Fruit fly (Drosophila melanogaster) whole organism, embryonic: Measurements from ENCODE around the gene CG33060.
A peak's percentile ranks its signal among the peaks of the same experiment; 100 is the strongest.

ENCODE experiments used
- Antp ChIP-seq: fragments of 200-800 bp; sonication (Bioruptor generic); optimal IDR thresholded peaks from 3 replicates; lab custom pipeline; 2016; ENCODE audit warnings: missing biosample characterization, missing genetic modification characterization
- Blimp-1 ChIP-seq: fragments of 200-800 bp; sonication (Bioruptor generic); optimal IDR thresholded peaks from 3 replicates; lab custom pipeline; 2018; ENCODE audit warnings: missing biosample characterization, missing genetic modification characterization, mild to moderate bottlenecking, moderate library complexity, missing genetic modification reagents
- C15 ChIP-seq: fragments of 200-800 bp; sonication (Bioruptor generic); IDR thresholded peaks from 3 replicates; pipeline ENCODE4 v1.3.6; 2022; ENCODE audit warnings: missing biosample characterization, missing genetic modification characterization
- CG10366 ChIP-seq: fragments of 200-800 bp; sonication (Bioruptor generic); IDR thresholded peaks from 2 replicates; pipeline ENCODE4 v1.3.6; 2022; ENCODE audit warnings: missing biosample characterization, missing genetic modification characterization
- CG11504 ChIP-seq: fragments of 200-800 bp; sonication (Bioruptor generic); optimal IDR thresholded peaks from 3 replicates; lab custom pipeline; 2019; ENCODE audit warnings: missing biosample characterization, mild to moderate bottlenecking, missing genetic modification characterization, moderate library complexity
- CG11560 ChIP-seq: fragments of 200-800 bp; sonication (Bioruptor generic); IDR thresholded peaks from 3 replicates; pipeline ENCODE4 v1.3.6; 2022; ENCODE audit warnings: missing biosample characterization, missing genetic modification characterization
- CG12659 ChIP-seq: fragments of 200-800 bp; sonication (Bioruptor generic); optimal IDR thresholded peaks from 3 replicates; lab custom pipeline; 2017; ENCODE audit warnings: mild to moderate bottlenecking, missing biosample characterization, missing genetic modification reagents, missing genetic modification characterization
- CG12769 ChIP-seq: fragments of 200-800 bp; sonication (Bioruptor generic); optimal IDR thresholded peaks from 2 replicates; lab custom pipeline; 2019; ENCODE audit warnings: missing biosample characterization, mild to moderate bottlenecking, missing genetic modification characterization, moderate library complexity
- CG13123 ChIP-seq: fragments of 200-800 bp; sonication (Bioruptor generic); optimal IDR thresholded peaks from 2 replicates; lab custom pipeline; 2016; ENCODE audit warnings: missing biosample characterization, missing genetic modification characterization
- CG13296 ChIP-seq: fragments of 200-800 bp; sonication (Bioruptor generic); optimal IDR thresholded peaks from 3 replicates; lab custom pipeline; 2018; ENCODE audit warnings: missing biosample characterization, mild to moderate bottlenecking, missing genetic modification characterization
- CG15073 ChIP-seq: fragments of 200-800 bp; sonication (Bioruptor generic); optimal IDR thresholded peaks from 2 replicates; lab custom pipeline; 2016; ENCODE audit warnings: missing biosample characterization, missing genetic modification characterization
- CG15269 ChIP-seq: fragments of 200-800 bp; sonication (Bioruptor generic); optimal IDR thresholded peaks from 2 replicates; lab custom pipeline; 2018; ENCODE audit warnings: missing biosample characterization, mild to moderate bottlenecking, missing genetic modification characterization, moderate library complexity
- CG16813 ChIP-seq: fragments of 200-800 bp; sonication (Bioruptor generic); IDR thresholded peaks from 3 replicates; pipeline ENCODE4 v1.3.6; 2022; ENCODE audit warnings: missing biosample characterization, missing genetic modification characterization; ENCODE audit not compliant: partially characterized antibody
- CG17328 ChIP-seq: fragments of 200-800 bp; sonication (Bioruptor generic); IDR thresholded peaks from 2 replicates; pipeline ENCODE4 v1.3.6; 2022; ENCODE audit warnings: missing biosample characterization, missing genetic modification characterization
- CG17359 ChIP-seq: fragments of 200-800 bp; sonication (Bioruptor generic); optimal IDR thresholded peaks from 3 replicates; lab custom pipeline; 2018; ENCODE audit warnings: missing biosample characterization, mild to moderate bottlenecking, missing genetic modification characterization, moderate library complexity
- CG30403 ChIP-seq: fragments of 200-800 bp; sonication (Bioruptor generic); optimal IDR thresholded peaks from 3 replicates; lab custom pipeline; 2016; ENCODE audit warnings: missing biosample characterization, missing genetic modification characterization
- CG34376 ChIP-seq: fragments of 200-800 bp; sonication (Bioruptor generic); optimal IDR thresholded peaks from 2 replicates; lab custom pipeline; 2018; ENCODE audit warnings: missing biosample characterization, mild to moderate bottlenecking, missing genetic modification characterization
- CG6813 ChIP-seq: fragments of 200-800 bp; sonication (Bioruptor generic); optimal IDR thresholded peaks from 2 replicates; lab custom pipeline; 2017; ENCODE audit warnings: missing biosample characterization, missing genetic modification characterization, mild to moderate bottlenecking, moderate library complexity, missing genetic modification reagents
- CG7357 ChIP-seq: fragments of 200-800 bp; sonication (Bioruptor generic); IDR thresholded peaks from 3 replicates; pipeline ENCODE4 v1.3.6; 2022; ENCODE audit warnings: missing biosample characterization, missing genetic modification characterization
- CG8290 ChIP-seq, 3 experiments: fragments of 200-800 bp; sonication (Bioruptor generic); optimal IDR thresholded peaks; 2 replicates each; lab custom pipeline; 2016 to 2019; ENCODE audit warnings: missing biosample characterization in 3 of 3, missing genetic modification characterization in 3 of 3, mild to moderate bottlenecking in 2 of 3, moderate library complexity in 1 of 3
- D19A ChIP-seq: fragments of 200-800 bp; optimal IDR thresholded peaks from 3 replicates; lab custom pipeline; 2019; ENCODE audit warnings: missing biosample characterization, mild to moderate bottlenecking, missing genetic modification characterization, moderate library complexity
- Dll ChIP-seq: fragments of 200-800 bp; sonication (Bioruptor generic); IDR thresholded peaks from 4 replicates; pipeline ENCODE4 v1.3.6; 2022; ENCODE audit warnings: missing biosample characterization, missing genetic modification characterization; ENCODE audit not compliant: partially characterized antibody
- E2f1 ChIP-seq: fragments of 200-800 bp; sonication (Bioruptor generic); IDR thresholded peaks from 2 replicates; pipeline ENCODE4 v1.3.6; 2022; ENCODE audit warnings: missing biosample characterization, missing genetic modification characterization
- Hmr ChIP-seq: fragments of 200-800 bp; sonication (Bioruptor generic); optimal IDR thresholded peaks from 3 replicates; lab custom pipeline; 2017; ENCODE audit warnings: mild to moderate bottlenecking, missing biosample characterization, missing genetic modification reagents, missing genetic modification characterization
- Lim3 ChIP-seq: fragments of 200-800 bp; sonication (Bioruptor generic); IDR thresholded peaks from 2 replicates; pipeline ENCODE4 v1.3.6; 2022; ENCODE audit warnings: missing biosample characterization, missing genetic modification characterization
- Oli ChIP-seq: fragments of 200-800 bp; sonication (Bioruptor generic); optimal IDR thresholded peaks from 2 replicates; lab custom pipeline; 2018; ENCODE audit warnings: missing biosample characterization, mild to moderate bottlenecking, missing genetic modification characterization, moderate library complexity
- Optix ChIP-seq: fragments of 200-800 bp; sonication (Bioruptor generic); IDR thresholded peaks from 3 replicates; pipeline ENCODE4 v1.3.6; 2022; ENCODE audit warnings: missing biosample characterization, missing genetic modification characterization
- Sin3A ChIP-seq: fragments of >200 bp; optimal IDR thresholded peaks from 2 replicates; lab custom pipeline; 2018
- Usf ChIP-seq: fragments of 200-800 bp; sonication (Bioruptor generic); optimal IDR thresholded peaks from 2 replicates; lab custom pipeline; 2017; ENCODE audit warnings: missing genotype, missing biosample characterization, missing genetic modification characterization
- Xbp1 ChIP-seq: fragments of 200-800 bp; sonication (Bioruptor generic); optimal IDR thresholded peaks from 3 replicates; lab custom pipeline; 2016; ENCODE audit warnings: missing biosample characterization, mild to moderate bottlenecking, missing genetic modification characterization
- abd-A ChIP-seq: fragments of 200-800 bp; sonication (Bioruptor generic); optimal IDR thresholded peaks from 3 replicates; lab custom pipeline; 2019; ENCODE audit warnings: missing biosample characterization, mild to moderate bottlenecking, missing genetic modification characterization, moderate library complexity
- cg ChIP-seq: fragments of 200-800 bp; sonication (Bioruptor generic); optimal IDR thresholded peaks from 3 replicates; lab custom pipeline; 2019; ENCODE audit warnings: missing biosample characterization, mild to moderate bottlenecking, missing genetic modification characterization, moderate library complexity
- dmrt11E ChIP-seq: fragments of 200-800 bp; sonication (Bioruptor generic); optimal IDR thresholded peaks from 3 replicates; lab custom pipeline; 2018; ENCODE audit warnings: missing biosample characterization, mild to moderate bottlenecking, missing genetic modification characterization, moderate library complexity
- fd3F ChIP-seq: fragments of 200-800 bp; sonication (Bioruptor generic); optimal IDR thresholded peaks from 2 replicates; lab custom pipeline; 2018; ENCODE audit warnings: missing biosample characterization, mild to moderate bottlenecking, missing genetic modification characterization, moderate library complexity
- gcm ChIP-seq: fragments of 200-800 bp; sonication (Bioruptor generic); optimal IDR thresholded peaks from 2 replicates; lab custom pipeline; 2019; ENCODE audit warnings: missing biosample characterization, mild to moderate bottlenecking, missing genetic modification characterization, moderate library complexity
- hkb ChIP-seq, 2 experiments: fragments of 200-800 bp in 1 of 2; fragments of >200 bp in 1 of 2; sonication (Bioruptor generic) in 1 of 2; IDR thresholded peaks in 1 of 2; optimal IDR thresholded peaks in 1 of 2; 2 replicates each; pipeline versions ENCODE4 v1.3.6 to Lab custom; 2017 to 2022; ENCODE audit warnings: missing biosample characterization in 1 of 2, missing genetic modification characterization in 1 of 2
- jing ChIP-seq: fragments of 200-800 bp; sonication (Bioruptor generic); optimal IDR thresholded peaks from 2 replicates; lab custom pipeline; 2018; ENCODE audit warnings: missing biosample characterization, mild to moderate bottlenecking, missing genetic modification characterization
- maf-S ChIP-seq: fragments of 200-800 bp; sonication (Bioruptor generic); optimal IDR thresholded peaks from 2 replicates; lab custom pipeline; 2016; ENCODE audit warnings: missing biosample characterization, missing genetic modification characterization
- mld ChIP-seq: fragments of 200-800 bp; sonication (Bioruptor generic); IDR thresholded peaks from 3 replicates; pipeline ENCODE4 v1.3.6; 2022; ENCODE audit warnings: missing biosample characterization, missing genetic modification characterization; ENCODE audit not compliant: partially characterized antibody
- nom ChIP-seq: fragments of 200-800 bp; sonication (Bioruptor generic); optimal IDR thresholded peaks from 2 replicates; lab custom pipeline; 2017; ENCODE audit warnings: missing biosample characterization, missing genetic modification characterization, mild to moderate bottlenecking, moderate library complexity, missing genetic modification reagents
- pb ChIP-seq: fragments of 200-800 bp; sonication (Bioruptor generic); optimal IDR thresholded peaks from 3 replicates; lab custom pipeline; 2016; ENCODE audit warnings: missing biosample characterization, missing genetic modification characterization
- pnt ChIP-seq: fragments of 200-800 bp; sonication (Bioruptor generic); optimal IDR thresholded peaks from 3 replicates; lab custom pipeline; 2016; ENCODE audit warnings: missing biosample characterization, missing genetic modification characterization
- ranshi ChIP-seq: fragments of 200-800 bp; sonication (Bioruptor generic); IDR thresholded peaks from 2 replicates; pipeline ENCODE4 v1.3.6; 2022; ENCODE audit warnings: missing biosample characterization, missing genetic modification characterization
- row ChIP-seq: fragments of 200-800 bp; sonication (Bioruptor generic); IDR thresholded peaks from 3 replicates; pipeline ENCODE4 v1.3.6; 2022; ENCODE audit warnings: missing biosample characterization, missing genetic modification characterization
- sc ChIP-seq, 3 experiments: fragments of >200 bp in 2 of 3; fragments of 200-800 bp in 1 of 3; sonication (Bioruptor generic) in 1 of 3; optimal IDR thresholded peaks; 2 replicates in 2 of 3; 3 replicates in 1 of 3; lab custom pipeline; 2017; ENCODE audit warnings: mild to moderate bottlenecking in 1 of 3, missing biosample characterization in 1 of 3, missing genetic modification characterization in 1 of 3, missing genetic modification reagents in 1 of 3
- sens ChIP-seq: fragments of 200-800 bp; sonication (Bioruptor generic); peaks from one replicate; lab custom pipeline; 2016; ENCODE audit warnings: missing biosample characterization, missing genetic modification characterization
- seq ChIP-seq: fragments of 200-800 bp; sonication (Bioruptor generic); IDR thresholded peaks from 2 replicates; pipeline ENCODE4 v1.3.6; 2022; ENCODE audit warnings: missing biosample characterization, missing genetic modification characterization
- tap ChIP-seq: fragments of 200-800 bp; optimal IDR thresholded peaks from 3 replicates; lab custom pipeline; 2019; ENCODE audit warnings: missing biosample characterization, mild to moderate bottlenecking, missing genetic modification characterization, moderate library complexity
- unpg ChIP-seq: fragments of 200-800 bp; sonication (Bioruptor generic); optimal IDR thresholded peaks from 3 replicates; lab custom pipeline; 2018; ENCODE audit warnings: missing biosample characterization, mild to moderate bottlenecking, missing genetic modification characterization, moderate library complexity

Gene CG33060

DNA sequence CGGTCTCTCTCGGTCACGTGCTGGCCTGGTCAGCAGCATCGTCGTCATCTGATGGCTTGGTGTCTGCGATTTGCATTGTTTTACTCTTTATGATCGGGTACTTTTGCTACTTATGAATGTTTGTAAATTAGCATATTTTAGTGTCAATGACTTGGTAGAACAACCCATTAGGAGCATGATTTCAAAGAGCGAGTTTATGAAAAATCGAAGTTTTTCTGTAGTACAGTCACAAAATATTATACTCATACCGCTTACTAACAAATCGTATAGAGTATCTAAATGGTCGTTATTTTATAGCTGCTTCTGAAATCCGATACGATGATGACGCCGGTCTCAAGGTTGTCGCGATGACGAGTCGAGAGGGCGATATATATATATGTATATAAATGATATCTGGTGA is 44.6 kb upstream of the CG33060 start (continued):
- TF ChIP-seq unpg (peak; percentile 52), maf-S (GFP tag; lab: Kevin White, UChicago) (no peak), pb (GFP tag; lab: Kevin White, UChicago) (no peak), pnt (GFP tag; lab: Kevin White, UChicago) (peak; percentile 3), CG12659 (GFP tag; lab: Kevin White, UChicago) (peak; percentile 17), CG6813 (GFP tag; lab: Kevin White, UChicago) (no peak), Blimp-1 (GFP tag; lab: Kevin White, UChicago) (peak; percentile 23), D19A (tag; lab: Kevin White, UChicago) (peak; percentile 45), abd-A (tag; lab: Kevin White, UChicago) (peak; percentile 21), E2f1 (GFP tag; lab: Robert Waterston, UW) (no peak), tap (tag; lab: Kevin White, UChicago) (peak; percentile 40), Dll (GFP tag; lab: Robert Waterston, UW) (no peak), sens (peak; percentile 74), Lim3 (GFP tag; lab: Robert Waterston, UW) (no peak), CG8290 (GFP tag; optimal IDR thresholded peaks at IDR 0.05; lab: Kevin White, UChicago) (no peak), CG8290 (tag; optimal IDR thresholded peaks at IDR 0.05; lab: Kevin White, UChicago) (peak in 1 of 2 experiments; percentile 46), cg (GFP tag; lab: Kevin White, UChicago) (no peak), CG11504 (tag; lab: Kevin White, UChicago) (peak; percentile 68), C15 (GFP tag; lab: Robert Waterston, UW) (0 out of 3 replicates have a peak, but pooled peaks have one; percentile 15), jing (GFP tag; lab: Kevin White, UChicago) (no peak), CG12769 (tag; lab: Kevin White, UChicago) (peak; percentile 39), CG13296 (GFP tag; lab: Kevin White, UChicago) (peak; percentile 23), CG30403 (GFP tag; lab: Kevin White, UChicago) (peak; percentile 20), sc (optimal IDR thresholded peaks at IDR 0.05; lab: Kevin White, UChicago) (no peak), sc (GFP tag; optimal IDR thresholded peaks at IDR 0.05; lab: Kevin White, UChicago) (no peak), CG16813 (GFP tag; lab: Robert Waterston, UW) (no peak), CG11560 (tag; lab: Robert Waterston, UW) (no peak), hkb (optimal IDR thresholded peaks at IDR 0.05; lab: Kevin White, UChicago) (no peak), hkb (GFP tag; IDR thresholded peaks at IDR 0.05; lab: Robert Waterston, UW) (0 out of 2 replicates have a peak, but pooled peaks have one; percentile 22), Xbp1 (GFP tag; lab: Kevin White, UChicago) (peak; percentile 10), row (GFP tag; lab: Robert Waterston, UW) (peak; percentile 66), CG13123 (GFP tag; lab: Kevin White, UChicago) (no peak), CG15269 (tag; lab: Kevin White, UChicago) (peak; percentile 64), Oli (tag; lab: Kevin White, UChicago) (peak; percentile 44), CG10366 (GFP tag; lab: Robert Waterston, UW) (no peak), Antp (GFP tag; lab: Kevin White, UChicago) (no peak), Sin3A (lab: Kevin White, UChicago) (no peak), CG17359 (peak; percentile 31), Optix (GFP tag; lab: Robert Waterston, UW) (no peak), CG34376 (GFP tag; lab: Kevin White, UChicago) (no peak), seq (GFP tag; lab: Robert Waterston, UW) (no peak), dmrt11E (tag; lab: Kevin White, UChicago) (no peak), Usf (GFP tag; lab: Kevin White, UChicago) (no peak), nom (peak; percentile 46), ranshi (peak; percentile 24; the same call in 1 of the 2 replicates), fd3F (peak; percentile 7), CG7357 (GFP tag; lab: Robert Waterston, UW) (0 out of 3 replicates have a peak, but pooled peaks have one; percentile 32), gcm (peak; percentile 9), CG17328 (GFP tag; lab: Robert Waterston, UW) (no peak), CG15073 (no peak), mld (no peak), Hmr (GFP tag; lab: Kevin White, UChicago) (no peak)
